Worm (Caenorhabditis elegans) whole organism, L1 larva: ENCODE measurements around the gene cdo-1.

Experiments
- C16A3.4 ChIP-seq: fragments of 150-350 bp; optimal IDR thresholded peaks from 2 replicates; lab custom pipeline; 2014; ENCODE audit warnings: missing biosample characterization, missing genetic modification characterization
- aha-1 ChIP-seq: fragments of 150-350 bp; optimal IDR thresholded peaks from 2 replicates; lab custom pipeline; 2014; ENCODE audit warnings: missing biosample characterization, missing genetic modification characterization
- alr-1 ChIP-seq: fragments of 200-800 bp; sonication (Bioruptor generic); optimal IDR thresholded peaks from 2 replicates; lab custom pipeline; 2018; ENCODE audit warnings: borderline replicate concordance, mild to moderate bottlenecking, missing genetic modification characterization, missing compliant biosample characterization
- ama-1 ChIP-seq: fragments of 150-350 bp; optimal IDR thresholded peaks from 2 replicates; lab custom pipeline; 2014
- blmp-1 ChIP-seq: fragments of 150-350 bp; optimal IDR thresholded peaks from 2 replicates; lab custom pipeline; 2014; ENCODE audit warnings: missing biosample characterization, missing genetic modification characterization
- ceh-63 ChIP-seq: fragments of 200-800 bp; sonication (Bioruptor generic); optimal IDR thresholded peaks from 2 replicates; lab custom pipeline; 2018; ENCODE audit warnings: mild to moderate bottlenecking, missing genetic modification characterization, missing compliant biosample characterization
- ceh-88 ChIP-seq: fragments of 200-800 bp; sonication (Bioruptor generic); IDR thresholded peaks from 2 replicates; pipeline ENCODE4 v1.3.6; 2022; ENCODE audit warnings: missing genetic modification characterization, missing compliant biosample characterization
- ceh-90 ChIP-seq: sonication (generic microtip); optimal IDR thresholded peaks from 2 replicates; lab custom pipeline; 2016; ENCODE audit warnings: missing genetic modification characterization, missing compliant biosample characterization
- dsc-1 ChIP-seq: sonication (generic microtip); optimal IDR thresholded peaks from 2 replicates; lab custom pipeline; 2016; ENCODE audit warnings: mild to moderate bottlenecking, missing genetic modification characterization, missing compliant biosample characterization
- efl-1 ChIP-seq, 4 experiments: fragments of 150-350 bp; optimal IDR thresholded peaks in 3 of 4; peaks in 1 of 4; 1 replicate in 1 of 4; 2 replicates in 3 of 4; lab custom pipeline; 2014; ENCODE audit warnings: missing biosample characterization in 2 of 4, missing genetic modification characterization in 2 of 4, missing genetic modification reagents in 2 of 4
- efl-3 ChIP-seq: fragments of 200-800 bp; sonication (Bioruptor generic); optimal IDR thresholded peaks from 2 replicates; lab custom pipeline; 2018; ENCODE audit warnings: mild to moderate bottlenecking, missing genetic modification characterization, missing compliant biosample characterization
- egl-27 ChIP-seq, 2 experiments: fragments of 150-350 bp in 1 of 2; sonication (generic microtip); optimal IDR thresholded peaks; 3 replicates each; lab custom pipeline; 2017 to 2018; ENCODE audit warnings: missing biosample characterization in 2 of 2, missing genetic modification characterization in 2 of 2, missing genetic modification reagents in 2 of 2
- elt-2 ChIP-seq: sonication (generic microtip); optimal IDR thresholded peaks from 2 replicates; lab custom pipeline; 2016; ENCODE audit warnings: missing genetic modification characterization, mild to moderate bottlenecking, inconsistent platforms, missing compliant biosample characterization, missing genetic modification reagents
- elt-3 ChIP-seq, 6 experiments: fragments of 150-350 bp in 1 of 6; sonication (generic microtip); optimal IDR thresholded peaks; 2 replicates each; lab custom pipeline; 2017 to 2018; ENCODE audit warnings: missing biosample characterization in 6 of 6, missing genetic modification characterization in 6 of 6, inconsistent platforms in 1 of 6
- ets-5 ChIP-seq: fragments of 200-800 bp; sonication (Bioruptor generic); IDR thresholded peaks from 2 replicates; pipeline ENCODE4 v1.3.6; 2022; ENCODE audit warnings: missing genetic modification characterization, missing compliant biosample characterization
- fkh-10 ChIP-seq: sonication (generic microtip); optimal IDR thresholded peaks from 2 replicates; lab custom pipeline; 2017; ENCODE audit warnings: missing biosample characterization, missing genetic modification reagents, missing genetic modification characterization
- fkh-8 ChIP-seq: sonication (generic microtip); optimal IDR thresholded peaks from 2 replicates; lab custom pipeline; 2016; ENCODE audit warnings: mild to moderate bottlenecking, missing genetic modification characterization, missing compliant biosample characterization
- grh-1 ChIP-seq: fragments of 200-800 bp; sonication (Bioruptor generic); IDR thresholded peaks from 2 replicates; pipeline ENCODE4 v1.3.6; 2022; ENCODE audit warnings: missing genetic modification reagents, missing genetic modification characterization, missing compliant biosample characterization
- hlh-4 ChIP-seq: sonication (generic microtip); optimal IDR thresholded peaks from 2 replicates; lab custom pipeline; 2016; ENCODE audit warnings: mild to moderate bottlenecking, missing genetic modification characterization, missing compliant biosample characterization
- lin-14 ChIP-seq: fragments of 200-800 bp; sonication (Bioruptor generic); optimal IDR thresholded peaks from 2 replicates; lab custom pipeline; 2018; ENCODE audit warnings: mild to moderate bottlenecking, missing genetic modification characterization, moderate library complexity, missing compliant biosample characterization
- lin-35 ChIP-seq, 2 experiments: fragments of 150-350 bp; optimal IDR thresholded peaks; 2 replicates each; lab custom pipeline; 2014; ENCODE audit warnings: missing biosample characterization in 2 of 2, missing genetic modification characterization in 2 of 2, missing genetic modification reagents in 2 of 2
- lin-39 ChIP-seq: fragments of 150-350 bp; optimal IDR thresholded peaks from 2 replicates; lab custom pipeline; 2014; ENCODE audit warnings: missing biosample characterization, missing genetic modification reagents, missing genetic modification characterization
- lir-3 ChIP-seq: sonication (generic microtip); optimal IDR thresholded peaks from 2 replicates; lab custom pipeline; 2016; ENCODE audit warnings: mild to moderate bottlenecking, missing genetic modification characterization, moderate library complexity, missing compliant biosample characterization; ENCODE audit not compliant: poor library complexity
- lsy-2 ChIP-seq, 2 experiments: fragments of 150-350 bp; optimal IDR thresholded peaks; 2 replicates each; lab custom pipeline; 2014; ENCODE audit warnings: missing biosample characterization in 2 of 2, missing genetic modification characterization in 2 of 2
- mdl-1 ChIP-seq, 2 experiments: fragments of 150-350 bp; optimal IDR thresholded peaks; 2 replicates each; lab custom pipeline; 2014 to 2017; ENCODE audit warnings: missing biosample characterization in 2 of 2, missing genetic modification characterization in 2 of 2, inconsistent platforms in 1 of 2
- nhr-12 ChIP-seq: sonication (generic microtip); optimal IDR thresholded peaks from 2 replicates; lab custom pipeline; 2017; ENCODE audit warnings: missing biosample characterization, missing genetic modification characterization
- nhr-19 ChIP-seq: fragments of 200-800 bp; sonication (Bioruptor generic); conservative IDR thresholded peaks from 2 replicates; pipeline ENCODE4 v1.3.6; 2022; ENCODE audit warnings: missing genetic modification characterization, missing compliant biosample characterization
- nhr-20 ChIP-seq: sonication (generic microtip); optimal IDR thresholded peaks from 2 replicates; lab custom pipeline; 2016; ENCODE audit warnings: mild to moderate bottlenecking, missing genetic modification characterization, missing compliant biosample characterization
- nhr-237 ChIP-seq: fragments of 150-350 bp; optimal IDR thresholded peaks from 2 replicates; lab custom pipeline; 2014; ENCODE audit warnings: missing biosample characterization, missing genetic modification characterization
- nhr-47 ChIP-seq: sonication (generic microtip); optimal IDR thresholded peaks from 2 replicates; lab custom pipeline; 2016; ENCODE audit warnings: mild to moderate bottlenecking, missing genetic modification characterization, moderate library complexity, missing compliant biosample characterization
- nhr-71 ChIP-seq: sonication (generic microtip); optimal IDR thresholded peaks from 2 replicates; lab custom pipeline; 2016; ENCODE audit warnings: mild to moderate bottlenecking, missing genetic modification characterization, moderate library complexity, missing compliant biosample characterization
- nhr-77 ChIP-seq: fragments of 150-350 bp; optimal IDR thresholded peaks from 2 replicates; lab custom pipeline; 2014; ENCODE audit warnings: missing biosample characterization, missing genetic modification characterization
- nhr-85 ChIP-seq: sonication (generic microtip); peaks from one replicate; lab custom pipeline; 2016; ENCODE audit warnings: missing genetic modification characterization, inconsistent platforms, missing compliant biosample characterization
- nhr-90 ChIP-seq: sonication (generic microtip); optimal IDR thresholded peaks from 2 replicates; lab custom pipeline; 2016; ENCODE audit warnings: mild to moderate bottlenecking, missing genetic modification characterization, missing compliant biosample characterization; ENCODE audit not compliant: poor library complexity
- pqm-1 ChIP-seq: sonication (generic microtip); optimal IDR thresholded peaks from 3 replicates; lab custom pipeline; 2017; ENCODE audit warnings: missing biosample characterization, missing genetic modification characterization
- rnt-1 ChIP-seq: sonication (generic microtip); optimal IDR thresholded peaks from 2 replicates; lab custom pipeline; 2016; ENCODE audit warnings: mild to moderate bottlenecking, missing genetic modification characterization, moderate library complexity, missing compliant biosample characterization
- snpc-4 ChIP-seq: fragments of 150-350 bp; optimal IDR thresholded peaks from 2 replicates; lab custom pipeline; 2014; ENCODE audit warnings: missing biosample characterization, missing genetic modification characterization
- snu-23 ChIP-seq: sonication (generic microtip); optimal IDR thresholded peaks from 2 replicates; lab custom pipeline; 2016; ENCODE audit warnings: missing genetic modification characterization, missing compliant biosample characterization
- sptf-1 ChIP-seq: fragments of 150-350 bp; optimal IDR thresholded peaks from 2 replicates; lab custom pipeline; 2014; ENCODE audit warnings: missing biosample characterization, missing genetic modification characterization
- swsn-7 ChIP-seq: sonication (generic microtip); optimal IDR thresholded peaks from 2 replicates; lab custom pipeline; 2016; ENCODE audit warnings: missing genetic modification characterization, missing compliant biosample characterization
- tbx-2 ChIP-seq: sonication (generic microtip); optimal IDR thresholded peaks from 2 replicates; lab custom pipeline; 2016; ENCODE audit warnings: missing genetic modification characterization, missing compliant biosample characterization
- unc-130 ChIP-seq: fragments of 150-350 bp; optimal IDR thresholded peaks from 2 replicates; lab custom pipeline; 2017; ENCODE audit warnings: missing biosample characterization, missing genetic modification characterization, inconsistent platforms
- unc-62 ChIP-seq: fragments of 150-350 bp; optimal IDR thresholded peaks from 2 replicates; lab custom pipeline; 2014; ENCODE audit warnings: missing biosample characterization, missing genetic modification reagents, missing genetic modification characterization
- unc-98 ChIP-seq: fragments of 200-800 bp; sonication (Bioruptor generic); IDR thresholded peaks from 2 replicates; pipeline ENCODE4 v1.3.6; 2022; ENCODE audit warnings: missing genetic modification characterization, missing compliant biosample characterization
- xbp-1 ChIP-seq: sonication (generic microtip); optimal IDR thresholded peaks from 2 replicates; lab custom pipeline; 2016; ENCODE audit warnings: missing genetic modification characterization, missing compliant biosample characterization
- zip-4 ChIP-seq: fragments of 200-800 bp; sonication (Bioruptor generic); optimal IDR thresholded peaks from 2 replicates; lab custom pipeline; 2018; ENCODE audit warnings: mild to moderate bottlenecking, missing genetic modification characterization, moderate library complexity, missing compliant biosample characterization
- ztf-4 ChIP-seq: fragments of 150-350 bp; optimal IDR thresholded peaks from 2 replicates; lab custom pipeline; 2014; ENCODE audit warnings: missing biosample characterization, missing genetic modification characterization

The cdo-1 gene

ce11 chrX:871020-871419, 7.6 kb upstream of the cdo-1 start, which contains the start of gene lgl-1 (continued):
- TF ChIP-seq xbp-1 (tag; lab: Kevin White, UChicago): no peak
- TF ChIP-seq ceh-88 (GFP tag; lab: Robert Waterston, UW): no peak
- TF ChIP-seq elt-2 (tag; lab: Kevin White, UChicago): no peak
- no peak for TF ChIP-seq lir-3 (tag; lab: Kevin White, UChicago)
- TF ChIP-seq hlh-4 (tag; lab: Kevin White, UChicago): no peak
- TF ChIP-seq rnt-1 (tag; lab: Kevin White, UChicago): peak; percentile 5
- TF ChIP-seq unc-98: no peak
- TF ChIP-seq ceh-63 (GFP tag; lab: Kevin White, UChicago): no peak
- TF ChIP-seq nhr-20 (tag; lab: Kevin White, UChicago): peak; percentile 6
- peak; percentile 27 for TF ChIP-seq nhr-47 (tag; lab: Kevin White, UChicago)

- TF ChIP-seq unc-62 (no peak), lin-35 (GFP tag; optimal IDR thresholded peaks at IDR 0.05; lab: Kevin White, UChicago) (peak in 1 of 2 experiments; percentile 23), nhr-85 (tag; lab: Kevin White, UChicago) (peak; percentile 49), ceh-90 (tag; lab: Kevin White, UChicago) (no peak), ets-5 (GFP tag; lab: Robert Waterston, UW) (no peak), lsy-2 (tag; optimal IDR thresholded peaks at IDR 0.05; lab: Kevin White, UChicago) (no peak)
Measured at ce11 chrX:865214-865613, 1.8 kb upstream of the cdo-1 start.

DNA sequence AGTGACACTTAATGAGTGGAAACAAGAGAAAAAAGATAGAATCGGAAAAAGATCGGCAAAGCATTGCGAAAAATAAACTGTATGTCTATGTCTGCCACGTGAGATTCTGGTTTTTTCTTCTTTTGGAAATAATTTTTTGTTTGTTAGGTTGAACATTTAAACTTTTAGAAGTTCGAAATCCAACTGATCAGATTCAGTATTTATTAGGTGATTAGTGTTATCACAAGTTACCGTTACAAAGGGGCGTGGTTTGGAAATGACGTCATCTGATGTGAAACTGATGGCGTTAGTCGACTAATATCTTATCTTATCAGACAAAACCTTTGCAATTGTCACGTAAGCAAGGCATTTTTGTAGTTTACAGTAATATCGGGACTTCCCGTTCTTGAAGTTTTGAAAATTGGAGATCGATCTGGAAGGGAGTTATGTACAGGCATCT, 934 bp upstream of the cdo-1 start:
- TF ChIP-seq efl-1 (optimal IDR thresholded peaks at IDR 0.05; lab: Kevin White, UChicago) (no peak), efl-1 (GFP tag; optimal IDR thresholded peaks at IDR 0.05 in 1 of 2; lab: Kevin White, UChicago) (peak in 1 of 2 experiments; percentile 50), ama-1 (no peak), efl-3 (no peak), sptf-1 (tag; lab: Kevin White, UChicago) (no peak), nhr-71 (peak; percentile 77), nhr-237 (no peak), nhr-20 (tag; lab: Kevin White, UChicago) (peak; percentile 73), unc-130 (no peak), nhr-12 (tag; lab: Kevin White, UChicago) (no peak), lsy-2 (tag; optimal IDR thresholded peaks at IDR 0.05; lab: Kevin White, UChicago) (no peak), alr-1 (tag; lab: Kevin White, UChicago) (no peak), elt-3 (tag; optimal IDR thresholded peaks at IDR 0.05; lab: Kevin White, UChicago) (peak in 5 of 6 experiments; percentile 83 to 98 (median 97)), nhr-19 (GFP tag; lab: Robert Waterston, UW) (peak; percentile 58), lin-14 (peak; percentile 68), dsc-1 (tag; lab: Kevin White, UChicago) (no peak), xbp-1 (tag; lab: Kevin White, UChicago) (no peak), fkh-10 (GFP tag; lab: Kevin White, UChicago) (no peak), swsn-7 (tag; lab: Kevin White, UChicago) (no peak), snpc-4 (tag; lab: Kevin White, UChicago) (no peak), mdl-1 (tag; optimal IDR thresholded peaks at IDR 0.05; lab: Kevin White, UChicago) (peak in 1 of 2 experiments; percentile 42), nhr-47 (tag; lab: Kevin White, UChicago) (peak; percentile 46), pqm-1 (no peak), ceh-63 (GFP tag; lab: Kevin White, UChicago) (no peak), fkh-8 (tag; lab: Kevin White, UChicago) (no peak), lir-3 (tag; lab: Kevin White, UChicago) (peak; percentile 2), zip-4 (no peak), lin-35 (GFP tag; optimal IDR thresholded peaks at IDR 0.05; lab: Kevin White, UChicago) (peak in 1 of 2 experiments; percentile 57), blmp-1 (tag; lab: Kevin White, UChicago) (peak; percentile 62), unc-98 (no peak), nhr-77 (tag; lab: Kevin White, UChicago) (no peak), tbx-2 (tag; lab: Kevin White, UChicago) (peak; percentile 75), nhr-90 (tag; lab: Kevin White, UChicago) (peak; percentile 70), lin-39 (tag; lab: Kevin White, UChicago) (no peak), egl-27 (tag; optimal IDR thresholded peaks at IDR 0.05; lab: Kevin White, UChicago) (peak in 1 of 2 experiments; percentile 34), C16A3.4 (tag; lab: Kevin White, UChicago) (peak; percentile 35), grh-1 (GFP tag; lab: Robert Waterston, UW) (peak; percentile 79), ztf-4 (peak; percentile 73), aha-1 (tag; lab: Kevin White, UChicago) (peak; percentile 35), snu-23 (GFP tag; lab: Kevin White, UChicago) (peak; percentile 67), rnt-1 (tag; lab: Kevin White, UChicago) (no peak), nhr-85 (tag; lab: Kevin White, UChicago) (peak; percentile 97)
